Fruit fly (Drosophila melanogaster): ENCODE measurements around the gene Spn.
A peak's percentile ranks its signal among the peaks of the same experiment; 100 is the strongest.

The Spn gene

DNA sequence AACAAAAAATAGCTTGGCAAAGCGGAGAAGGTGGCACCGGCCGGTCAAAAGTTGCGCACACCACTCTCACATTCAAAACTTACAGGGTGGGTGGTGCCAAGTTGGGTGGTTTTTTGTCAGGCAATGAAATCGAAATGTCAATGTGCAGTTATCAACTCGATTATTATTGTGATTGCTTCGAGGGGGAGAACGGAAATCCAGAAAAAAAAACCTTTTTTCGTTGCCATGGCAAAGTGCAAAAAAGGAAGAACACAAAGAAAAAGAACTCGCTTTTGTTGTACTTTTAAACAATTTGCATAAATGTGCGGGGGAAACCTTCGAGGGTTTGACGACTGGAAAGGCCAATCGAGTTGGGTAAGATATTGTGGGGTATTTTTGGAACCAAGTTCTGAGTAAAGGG, 30.7 kb upstream of the Spn start:
- TF ChIP-seq CG12605 (GFP tag; IDR thresholded peaks at IDR 0.05), result no peak

DNA sequence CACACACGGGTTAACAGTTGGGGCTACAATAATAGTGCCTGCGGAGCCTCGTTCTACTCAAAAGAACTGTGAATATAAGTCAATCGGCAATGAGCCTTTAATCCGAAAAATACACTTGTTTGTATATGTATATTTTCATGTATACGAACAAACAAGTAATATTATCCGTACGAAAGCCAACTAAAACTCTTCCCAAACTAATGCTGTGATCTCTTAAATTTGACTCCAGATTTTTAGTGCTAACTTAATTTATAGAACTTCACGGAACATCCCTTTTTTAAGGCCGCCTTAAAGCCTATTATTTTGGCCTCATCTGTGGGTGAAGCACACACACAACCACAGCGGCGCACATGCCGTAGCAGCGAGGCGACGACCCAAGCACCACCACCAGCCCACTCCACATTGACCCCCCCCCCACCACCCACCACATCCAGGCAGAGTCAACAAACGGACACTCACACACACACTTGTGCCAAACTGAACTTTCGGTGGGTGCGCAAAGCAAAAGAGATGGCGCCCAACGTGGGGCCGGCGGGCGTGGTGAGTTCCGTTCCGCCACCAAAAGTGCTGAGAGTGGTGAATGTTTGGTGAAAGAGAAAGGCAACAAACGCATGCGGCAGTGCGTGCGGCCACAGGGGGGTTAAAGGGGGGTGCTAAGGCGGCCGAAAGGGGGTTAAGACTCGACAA, 30.2 kb upstream of the Spn start:
- TF ChIP-seq CG14655 (GFP tag; optimal IDR thresholded peaks at IDR 0.05), result peak; percentile 91
- no peak for TF ChIP-seq rn (GFP tag; IDR thresholded peaks at IDR 0.05)
- no peak for TF ChIP-seq D1 (tag; optimal IDR thresholded peaks at IDR 0.05)
- peak; percentile 81 for TF ChIP-seq Pif1A (GFP tag; optimal IDR thresholded peaks at IDR 0.05)
- TF ChIP-seq CG32121 (GFP tag; IDR thresholded peaks at IDR 0.05), result peak; percentile 71
- TF ChIP-seq Pif1B (GFP tag; optimal IDR thresholded peaks at IDR 0.05), result peak; percentile 71
- peak; percentile 89 for TF ChIP-seq CG8159 (tag; optimal IDR thresholded peaks at IDR 0.05)
- peak; percentile 81 for TF ChIP-seq CG34367 (tag; optimal IDR thresholded peaks at IDR 0.05)
- no peak; the same call in 1 of the 3 replicates for TF ChIP-seq fd96Ca (GFP tag; IDR thresholded peaks at IDR 0.05)
- peak; percentile 77 for TF ChIP-seq CG17806 (tag; optimal IDR thresholded peaks at IDR 0.05)
- TF ChIP-seq CG10348 (GFP tag; IDR thresholded peaks at IDR 0.05), result peak; percentile 65
- peak; percentile 62 for TF ChIP-seq CG13204 (GFP tag; optimal IDR thresholded peaks at IDR 0.05)
- peak; percentile 79 for TF ChIP-seq EcR (GFP tag; optimal IDR thresholded peaks at IDR 0.05)
- peak; percentile 87 for TF ChIP-seq CG15710 (tag; optimal IDR thresholded peaks at IDR 0.05)
- TF ChIP-seq CG9948 (tag; optimal IDR thresholded peaks at IDR 0.05), result peak; percentile 88
- peak; percentile 31 for TF ChIP-seq Ets98B (GFP tag; IDR thresholded peaks at IDR 0.05)
- TF ChIP-seq gl (tag; optimal IDR thresholded peaks at IDR 0.05), result peak; percentile 72
- TF ChIP-seq Snoo (tag; optimal IDR thresholded peaks at IDR 0.05), result peak; percentile 51
- no peak for TF ChIP-seq CG12605 (GFP tag; IDR thresholded peaks at IDR 0.05)
- TF ChIP-seq CG8301 (tag; optimal IDR thresholded peaks at IDR 0.05), result peak; percentile 91
- peak; percentile 75 for TF ChIP-seq CG4496 (GFP tag; IDR thresholded peaks at IDR 0.05)

DNA sequence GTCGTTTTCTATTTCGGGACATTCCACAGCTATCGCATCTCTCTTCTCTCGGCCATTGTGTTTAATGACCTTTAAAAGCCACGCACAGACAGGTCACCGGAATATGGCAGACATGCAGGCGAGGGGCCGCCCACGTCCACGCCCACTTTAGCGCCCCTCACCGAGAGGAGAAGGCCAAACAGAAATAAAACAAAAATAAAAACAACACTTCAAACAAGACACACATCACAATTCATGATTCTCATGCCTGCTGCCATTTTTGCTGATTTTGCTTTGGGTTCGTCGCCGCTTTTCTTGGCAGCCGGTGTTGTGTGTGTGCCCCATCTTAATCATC, 29.4 kb upstream of the Spn start:
- peak; percentile 9; the same call in 1 of the 2 replicates for TF ChIP-seq CG32121 (GFP tag; IDR thresholded peaks at IDR 0.05)
- no peak for TF ChIP-seq CG15710 (tag; optimal IDR thresholded peaks at IDR 0.05)
- peak; percentile 79 for TF ChIP-seq EcR (GFP tag; optimal IDR thresholded peaks at IDR 0.05)
- TF ChIP-seq fd96Ca (GFP tag; IDR thresholded peaks at IDR 0.05), result no peak

DNA sequence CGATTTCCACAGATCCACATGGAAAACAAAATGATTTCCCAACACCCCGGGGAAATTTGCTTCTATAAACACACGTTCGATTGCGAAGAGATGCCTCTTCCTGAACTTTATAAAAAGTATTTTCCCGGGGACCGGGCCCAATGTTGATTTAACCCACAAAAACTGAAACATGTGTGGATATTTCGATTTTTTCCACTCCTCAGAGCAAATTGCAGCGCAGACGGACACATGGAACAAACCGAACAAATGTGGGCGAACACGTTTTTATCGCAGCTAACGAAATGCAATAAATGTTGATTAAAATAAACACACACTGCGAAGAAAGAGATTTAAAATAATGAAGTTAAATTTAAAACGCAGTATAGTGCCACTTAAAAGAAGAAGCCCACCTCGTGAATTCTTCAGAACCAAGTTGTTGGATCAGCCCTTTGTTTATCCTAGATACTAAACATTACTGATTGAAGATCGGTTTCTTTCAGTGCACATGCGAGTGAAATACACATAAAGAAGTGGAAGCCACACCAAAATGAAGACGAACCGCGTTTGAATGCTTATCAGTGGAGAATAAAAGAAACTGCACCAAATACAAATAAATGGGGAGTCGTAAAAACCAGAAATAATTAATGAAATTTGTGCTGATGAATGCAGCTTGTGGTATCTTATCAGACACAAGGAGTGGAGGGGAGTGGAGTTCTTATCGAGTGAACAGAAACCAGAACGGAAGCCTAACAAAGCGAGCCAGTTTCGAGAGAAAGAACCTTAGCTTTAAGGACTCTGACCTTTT, 28.9 kb upstream of the Spn start:
- TF ChIP-seq rn (GFP tag; IDR thresholded peaks at IDR 0.05), result peak; percentile 75
- peak; percentile 83 for TF ChIP-seq Snoo (tag; optimal IDR thresholded peaks at IDR 0.05)
- TF ChIP-seq EcR (GFP tag; optimal IDR thresholded peaks at IDR 0.05), result no peak
- no peak for TF ChIP-seq CG13204 (GFP tag; optimal IDR thresholded peaks at IDR 0.05)
- TF ChIP-seq CG15710 (tag; optimal IDR thresholded peaks at IDR 0.05), result peak; percentile 72
- no peak for TF ChIP-seq CG10348 (GFP tag; IDR thresholded peaks at IDR 0.05)
- peak; percentile 66 for TF ChIP-seq CG8301 (tag; optimal IDR thresholded peaks at IDR 0.05)
- peak; percentile 60 for TF ChIP-seq CG9948 (tag; optimal IDR thresholded peaks at IDR 0.05)
- TF ChIP-seq CG34367 (tag; optimal IDR thresholded peaks at IDR 0.05), result peak; percentile 44
- TF ChIP-seq gl (tag; optimal IDR thresholded peaks at IDR 0.05), result peak; percentile 32
- TF ChIP-seq CG32121 (GFP tag; IDR thresholded peaks at IDR 0.05), result peak; percentile 85
- peak; percentile 79 for TF ChIP-seq Pif1A (GFP tag; optimal IDR thresholded peaks at IDR 0.05)
- peak; percentile 45 for TF ChIP-seq CG12605 (GFP tag; IDR thresholded peaks at IDR 0.05)
- peak; percentile 85 for TF ChIP-seq Ets98B (GFP tag; IDR thresholded peaks at IDR 0.05)
- TF ChIP-seq Pif1B (GFP tag; optimal IDR thresholded peaks at IDR 0.05), result peak; percentile 75
- TF ChIP-seq CG8159 (tag; optimal IDR thresholded peaks at IDR 0.05), result peak; percentile 76
- peak; percentile 0 for TF ChIP-seq D1 (tag; optimal IDR thresholded peaks at IDR 0.05)
- peak; percentile 92 for TF ChIP-seq fd96Ca (GFP tag; IDR thresholded peaks at IDR 0.05)
- TF ChIP-seq CG14655 (GFP tag; optimal IDR thresholded peaks at IDR 0.05), result peak; percentile 71
- peak; percentile 77 for TF ChIP-seq CG17806 (tag; optimal IDR thresholded peaks at IDR 0.05)
- TF ChIP-seq CG4496 (GFP tag; IDR thresholded peaks at IDR 0.05), result peak; percentile 94

DNA sequence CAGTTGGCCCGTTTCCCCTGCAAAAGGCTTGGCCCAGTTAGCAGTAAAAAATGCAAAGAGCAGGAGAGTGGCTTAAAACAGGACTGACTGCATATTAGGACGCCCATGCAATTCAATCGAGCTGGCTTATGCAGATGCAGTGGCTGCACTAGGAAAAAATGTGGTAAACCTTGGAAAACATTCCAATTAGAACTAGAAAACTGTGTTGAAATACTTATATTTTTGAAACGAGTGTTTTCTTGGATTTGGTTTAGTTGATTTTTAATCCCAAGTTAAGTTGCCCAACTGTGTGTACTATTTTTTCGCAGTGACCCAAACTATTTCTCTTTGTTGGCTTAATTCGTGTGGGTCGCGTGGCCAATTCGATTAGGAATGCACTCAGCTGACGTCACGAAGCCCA, 28.2 kb upstream of the Spn start:
- TF ChIP-seq CG12605 (GFP tag; IDR thresholded peaks at IDR 0.05), result peak; percentile 78
- no peak for TF ChIP-seq CG13204 (GFP tag; optimal IDR thresholded peaks at IDR 0.05)
- peak; percentile 43 for TF ChIP-seq CG17806 (tag; optimal IDR thresholded peaks at IDR 0.05)
- TF ChIP-seq Pif1A (GFP tag; optimal IDR thresholded peaks at IDR 0.05), result peak; percentile 55
- TF ChIP-seq CG14655 (GFP tag; optimal IDR thresholded peaks at IDR 0.05), result peak; percentile 66
- peak; percentile 91 for TF ChIP-seq Ets98B (GFP tag; IDR thresholded peaks at IDR 0.05)
- no peak for TF ChIP-seq Snoo (tag; optimal IDR thresholded peaks at IDR 0.05)
- no peak for TF ChIP-seq gl (tag; optimal IDR thresholded peaks at IDR 0.05)
- TF ChIP-seq CG10348 (GFP tag; IDR thresholded peaks at IDR 0.05), result 0 out of 2 replicates have a peak, but pooled peaks have one; percentile 14
- no peak for TF ChIP-seq EcR (GFP tag; optimal IDR thresholded peaks at IDR 0.05)
- TF ChIP-seq CG9948 (tag; optimal IDR thresholded peaks at IDR 0.05), result peak; percentile 41
- peak; percentile 30; the same call in 1 of the 2 replicates for TF ChIP-seq rn (GFP tag; IDR thresholded peaks at IDR 0.05)
- peak; percentile 89 for TF ChIP-seq CG4496 (GFP tag; IDR thresholded peaks at IDR 0.05)
- TF ChIP-seq fd96Ca (GFP tag; IDR thresholded peaks at IDR 0.05), result peak; percentile 92
- TF ChIP-seq CG8159 (tag; optimal IDR thresholded peaks at IDR 0.05), result peak; percentile 32
- no peak for TF ChIP-seq D1 (tag; optimal IDR thresholded peaks at IDR 0.05)
- TF ChIP-seq CG8301 (tag; optimal IDR thresholded peaks at IDR 0.05), result peak; percentile 80
- peak; percentile 69 for TF ChIP-seq CG32121 (GFP tag; IDR thresholded peaks at IDR 0.05)
- peak; percentile 36 for TF ChIP-seq Pif1B (GFP tag; optimal IDR thresholded peaks at IDR 0.05)
- TF ChIP-seq CG15710 (tag; optimal IDR thresholded peaks at IDR 0.05), result no peak
- peak; percentile 8 for TF ChIP-seq CG34367 (tag; optimal IDR thresholded peaks at IDR 0.05)

All from whole organism, pupa.